Worm (Caenorhabditis elegans) whole organism, early embryonic: ENCODE measurements around the gene E01G4.5.

Experiments
- B0310.2 ChIP-seq: sonication (generic microtip); optimal IDR thresholded peaks from 2 replicates; lab custom pipeline; 2016; ENCODE audit warnings: mild to moderate bottlenecking, missing genetic modification characterization, missing compliant biosample characterization
- F13C5.2 ChIP-seq: sonication (generic microtip); optimal IDR thresholded peaks from 2 replicates; lab custom pipeline; 2017; ENCODE audit warnings: mild to moderate bottlenecking, missing genetic modification characterization, inconsistent platforms, missing compliant biosample characterization
- aly-1 ChIP-seq: sonication (generic microtip); optimal IDR thresholded peaks from 2 replicates; lab custom pipeline; 2016; ENCODE audit warnings: missing genetic modification characterization, missing compliant biosample characterization
- ama-1 ChIP-seq: fragments of 150-350 bp; optimal IDR thresholded peaks from 2 replicates; lab custom pipeline; 2014
- tbx-11 ChIP-seq: fragments of 200-800 bp; sonication (Bioruptor generic); IDR thresholded peaks from 2 replicates; pipeline ENCODE4 v1.3.6; 2022; ENCODE audit warnings: missing genetic modification characterization, missing compliant biosample characterization

DNA sequence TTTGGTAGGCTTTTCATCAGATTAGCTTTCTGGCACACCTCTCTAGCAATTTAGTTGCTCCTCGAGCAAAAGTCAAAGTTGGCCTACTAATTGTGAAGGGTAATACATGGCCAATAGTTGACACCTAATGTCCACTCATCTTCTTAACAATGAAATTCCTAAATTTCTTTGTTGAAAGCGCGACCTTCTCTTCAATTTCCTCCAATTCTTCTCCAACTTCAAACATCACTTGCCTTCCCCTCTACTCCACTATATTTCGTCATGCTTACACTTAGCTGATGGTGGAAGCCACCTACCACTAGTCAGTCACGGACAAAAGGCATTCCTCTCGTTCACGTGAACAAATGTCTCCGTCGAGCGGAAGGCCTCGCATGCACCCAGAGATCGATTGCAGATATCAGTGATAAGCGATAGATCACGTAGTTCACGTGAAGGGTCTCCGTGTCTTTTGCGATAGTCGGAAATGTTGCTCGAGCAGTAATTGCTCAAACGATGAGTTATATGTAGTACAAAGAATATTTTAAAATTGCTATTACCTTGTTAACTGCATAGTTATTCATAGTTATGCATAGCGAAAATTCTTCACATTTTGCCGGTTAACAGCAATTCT lies 3.1 kb upstream of the E01G4.5 start, which contains the start of gene E01G4.3:
- TF ChIP-seq ama-1 (lab: Kevin White, UChicago) (no peak), tbx-11 (GFP tag; lab: Robert Waterston, UW) (no peak), F13C5.2 (no peak), B0310.2 (tag; lab: Kevin White, UChicago) (no peak), aly-1 (tag; lab: Kevin White, UChicago) (no peak)
